Worm (Caenorhabditis elegans) whole organism, late embryonic: Measurements from ENCODE around the gene ZK1127.4.

Experiments used
- T23F11.4 ChIP-seq: fragments of 200-800 bp; sonication (Bioruptor generic); optimal IDR thresholded peaks from 2 replicates; lab custom pipeline; 2018; ENCODE audit warnings: mild to moderate bottlenecking, missing genetic modification characterization, missing compliant biosample characterization
- Y22D7AL.16 ChIP-seq: sonication (generic microtip); optimal IDR thresholded peaks from 2 replicates; lab custom pipeline; 2016; ENCODE audit warnings: missing genetic modification characterization, missing compliant biosample characterization
- ceh-9 ChIP-seq: sonication (generic microtip); optimal IDR thresholded peaks from 2 replicates; lab custom pipeline; 2016; ENCODE audit warnings: mild to moderate bottlenecking, missing genetic modification characterization, inconsistent platforms, missing compliant biosample characterization
- elt-4 ChIP-seq: sonication (generic microtip); optimal IDR thresholded peaks from 2 replicates; lab custom pipeline; 2016; ENCODE audit warnings: missing genetic modification characterization, missing compliant biosample characterization
- gmeb-2 ChIP-seq: sonication (generic microtip); optimal IDR thresholded peaks from 2 replicates; lab custom pipeline; 2016; ENCODE audit warnings: missing genetic modification characterization, inconsistent platforms, missing compliant biosample characterization
- nhr-11 ChIP-seq: fragments of 150-350 bp; optimal IDR thresholded peaks from 2 replicates; lab custom pipeline; 2014; ENCODE audit warnings: missing biosample characterization, missing genetic modification characterization
- npax-4 ChIP-seq: sonication (generic microtip); optimal IDR thresholded peaks from 2 replicates; lab custom pipeline; 2016; ENCODE audit warnings: missing genetic modification characterization, missing compliant biosample characterization
- pat-9 ChIP-seq: fragments of 200-800 bp; sonication (Bioruptor generic); optimal IDR thresholded peaks from 2 replicates; lab custom pipeline; 2018; ENCODE audit warnings: mild to moderate bottlenecking, missing genetic modification characterization, moderate library complexity, missing compliant biosample characterization
- pax-1 ChIP-seq: fragments of 150-350 bp; optimal IDR thresholded peaks from 2 replicates; lab custom pipeline; 2014; ENCODE audit warnings: missing biosample characterization, missing genetic modification characterization
- pqm-1 ChIP-seq: sonication (generic microtip); optimal IDR thresholded peaks from 2 replicates; lab custom pipeline; 2016; ENCODE audit warnings: missing genetic modification characterization, missing compliant biosample characterization
- sox-4 ChIP-seq: sonication (generic microtip); optimal IDR thresholded peaks from 2 replicates; lab custom pipeline; 2017; ENCODE audit warnings: mild to moderate bottlenecking, missing genetic modification characterization, inconsistent platforms, missing compliant biosample characterization
- tbx-7 ChIP-seq: sonication (generic microtip); optimal IDR thresholded peaks from 2 replicates; lab custom pipeline; 2016; ENCODE audit warnings: missing genotype, missing genetic modification characterization, missing compliant biosample characterization
- unc-55 ChIP-seq: sonication (generic microtip); optimal IDR thresholded peaks from 2 replicates; lab custom pipeline; 2017; ENCODE audit warnings: missing biosample characterization, missing genetic modification reagents, missing genetic modification characterization

DNA sequence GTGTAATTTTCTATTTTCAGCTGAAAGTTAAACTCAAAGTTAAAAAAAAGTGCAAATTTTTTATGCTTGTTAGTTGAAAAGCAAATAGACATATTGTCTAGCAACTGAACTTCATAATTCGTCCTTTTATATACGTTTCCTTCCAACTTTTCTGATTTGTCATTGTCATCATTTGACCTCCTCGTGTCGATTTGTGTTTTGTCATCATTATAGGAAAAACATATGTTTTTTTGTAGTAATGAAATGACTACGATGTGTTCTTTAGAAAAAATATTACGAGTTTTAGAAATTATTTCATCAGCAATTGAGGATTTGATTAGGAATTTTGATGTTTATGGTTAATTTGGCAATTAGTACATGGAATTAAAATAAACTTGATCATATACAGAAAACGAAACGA, 7.0 kb downstream of the ZK1127.4 start:
- TF ChIP-seq pax-1 (tag; lab: Kevin White, UChicago) (no peak), Y22D7AL.16 (tag; lab: Kevin White, UChicago) (no peak), unc-55 (no peak), nhr-11 (tag; lab: Kevin White, UChicago) (no peak), T23F11.4 (GFP tag; lab: Kevin White, UChicago) (no peak), elt-4 (tag; lab: Kevin White, UChicago) (no peak), npax-4 (no peak), gmeb-2 (tag; lab: Kevin White, UChicago) (no peak), tbx-7 (tag; lab: Kevin White, UChicago) (no peak), ceh-9 (no peak), pqm-1 (tag; lab: Kevin White, UChicago) (no peak), pat-9 (tag; lab: Kevin White, UChicago) (no peak), sox-4 (tag; lab: Kevin White, UChicago) (no peak)
